Fruit fly (Drosophila melanogaster) whole organism, embryonic: ENCODE measurements around the gene Dhc36C.

ENCODE experiments used
- CG10147 ChIP-seq: fragments of 200-800 bp; sonication (Bioruptor generic); optimal IDR thresholded peaks from 2 replicates; lab custom pipeline; 2019; ENCODE audit warnings: missing biosample characterization, mild to moderate bottlenecking, missing genetic modification characterization, moderate library complexity
- CG10209 ChIP-seq: fragments of 200-800 bp; sonication (Bioruptor generic); optimal IDR thresholded peaks from 3 replicates; lab custom pipeline; 2017; ENCODE audit warnings: missing biosample characterization, mild to moderate bottlenecking, missing genetic modification characterization, missing genetic modification reagents
- CG10979 ChIP-seq: fragments of 200-800 bp; sonication (Bioruptor generic); optimal IDR thresholded peaks from 2 replicates; lab custom pipeline; 2018; ENCODE audit warnings: missing biosample characterization, mild to moderate bottlenecking, missing genetic modification characterization, moderate library complexity
- CG11456 ChIP-seq: fragments of 200-800 bp; sonication (Bioruptor generic); IDR thresholded peaks from 3 replicates; pipeline ENCODE4 v1.3.6; 2022; ENCODE audit warnings: missing biosample characterization, missing genetic modification characterization
- CG12219 ChIP-seq: fragments of 200-800 bp; sonication (Bioruptor generic); optimal IDR thresholded peaks from 3 replicates; lab custom pipeline; 2018; ENCODE audit warnings: missing biosample characterization, mild to moderate bottlenecking, missing genetic modification characterization
- CG15073 ChIP-seq: fragments of 200-800 bp; sonication (Bioruptor generic); optimal IDR thresholded peaks from 2 replicates; lab custom pipeline; 2016; ENCODE audit warnings: missing biosample characterization, missing genetic modification characterization
- CG1602 ChIP-seq: fragments of 200-800 bp; sonication (Bioruptor generic); optimal IDR thresholded peaks from 3 replicates; lab custom pipeline; 2016; ENCODE audit warnings: missing biosample characterization, missing genetic modification characterization
- CG1603 ChIP-seq: fragments of 200-800 bp; sonication (Bioruptor generic); optimal IDR thresholded peaks from 2 replicates; lab custom pipeline; 2019; ENCODE audit warnings: missing biosample characterization, mild to moderate bottlenecking, missing genetic modification characterization, moderate library complexity
- CG17612 ChIP-seq: fragments of 200-800 bp; sonication (Bioruptor generic); IDR thresholded peaks from 2 replicates; pipeline ENCODE4 v1.3.6; 2022; ENCODE audit warnings: missing biosample characterization, missing genetic modification characterization
- CG1832 ChIP-seq: fragments of 200-800 bp; sonication (Bioruptor generic); optimal IDR thresholded peaks from 2 replicates; lab custom pipeline; 2017; ENCODE audit warnings: missing biosample characterization, mild to moderate bottlenecking, missing genetic modification characterization, inconsistent platforms
- CG18764 ChIP-seq: fragments of 200-800 bp; sonication (Bioruptor generic); optimal IDR thresholded peaks from 3 replicates; lab custom pipeline; 2016; ENCODE audit warnings: missing biosample characterization, missing genetic modification characterization
- CG30431 ChIP-seq: fragments of 200-800 bp; sonication (Bioruptor generic); optimal IDR thresholded peaks from 2 replicates; lab custom pipeline; 2017; ENCODE audit warnings: missing biosample characterization, missing genetic modification characterization
- CG32772 ChIP-seq: fragments of 200-800 bp; sonication (Bioruptor generic); IDR thresholded peaks from 2 replicates; pipeline ENCODE4 v1.3.6; 2022; ENCODE audit warnings: missing biosample characterization, missing genetic modification characterization
- CG3281 ChIP-seq: fragments of 200-800 bp; sonication (Bioruptor generic); optimal IDR thresholded peaks from 3 replicates; lab custom pipeline; 2017; ENCODE audit warnings: missing biosample characterization, mild to moderate bottlenecking, missing genetic modification characterization
- CG3407 ChIP-seq: fragments of 200-800 bp; sonication (Bioruptor generic); optimal IDR thresholded peaks from 2 replicates; lab custom pipeline; 2018; ENCODE audit warnings: missing biosample characterization, mild to moderate bottlenecking, missing genetic modification characterization
- CG34224 ChIP-seq: fragments of 200-800 bp; sonication (Bioruptor generic); IDR thresholded peaks from 3 replicates; pipeline ENCODE4 v1.3.6; 2022; ENCODE audit warnings: missing biosample characterization, missing genetic modification characterization; ENCODE audit not compliant: partially characterized antibody
- CG4282 ChIP-seq: fragments of 200-800 bp; sonication (Bioruptor generic); optimal IDR thresholded peaks from 2 replicates; lab custom pipeline; 2016; ENCODE audit warnings: missing biosample characterization, missing genetic modification characterization
- CG4404 ChIP-seq: fragments of 200-800 bp; sonication (Bioruptor generic); IDR thresholded peaks from 2 replicates; pipeline ENCODE4 v1.3.6; 2022; ENCODE audit warnings: missing biosample characterization, missing genetic modification characterization
- CG6683 ChIP-seq: fragments of 200-800 bp; sonication (Bioruptor generic); optimal IDR thresholded peaks from 2 replicates; lab custom pipeline; 2017; ENCODE audit warnings: missing biosample characterization, mild to moderate bottlenecking, missing genetic modification characterization, missing genetic modification reagents
- CG6791 ChIP-seq: fragments of 200-800 bp; sonication (Bioruptor generic); IDR thresholded peaks from 3 replicates; pipeline ENCODE4 v1.3.6; 2022; ENCODE audit warnings: missing biosample characterization, missing genetic modification characterization; ENCODE audit not compliant: partially characterized antibody
- CG7786 ChIP-seq: fragments of 200-800 bp; sonication (Bioruptor generic); optimal IDR thresholded peaks from 2 replicates; lab custom pipeline; 2016; ENCODE audit warnings: missing biosample characterization, missing genetic modification characterization
- CG7928 ChIP-seq: fragments of 200-800 bp; sonication (Bioruptor generic); optimal IDR thresholded peaks from 2 replicates; lab custom pipeline; 2017; ENCODE audit warnings: missing biosample characterization, mild to moderate bottlenecking, missing genetic modification characterization
- Dip3 ChIP-seq: fragments of 200-800 bp; sonication (Bioruptor generic); optimal IDR thresholded peaks from 3 replicates; lab custom pipeline; 2016; ENCODE audit warnings: missing biosample characterization, missing genetic modification characterization
- Dref ChIP-seq: fragments of 200-800 bp; sonication (Bioruptor generic); IDR thresholded peaks from 2 replicates; pipeline ENCODE4 v1.3.6; 2022; ENCODE audit warnings: missing biosample characterization, missing genetic modification characterization
- Fer1 ChIP-seq: fragments of 200-800 bp; sonication (Bioruptor generic); optimal IDR thresholded peaks from 2 replicates; lab custom pipeline; 2017; ENCODE audit warnings: missing biosample characterization, mild to moderate bottlenecking, missing genetic modification characterization
- Kr ChIP-seq: fragments of 200-800 bp; sonication (Bioruptor generic); optimal IDR thresholded peaks from 2 replicates; lab custom pipeline; 2017; ENCODE audit warnings: missing biosample characterization, mild to moderate bottlenecking, missing genetic modification characterization
- MESR4 ChIP-seq: fragments of 200-800 bp; sonication (Bioruptor generic); optimal IDR thresholded peaks from 2 replicates; lab custom pipeline; 2018; ENCODE audit warnings: missing biosample characterization, mild to moderate bottlenecking, missing genetic modification characterization, moderate library complexity
- Oaz ChIP-seq: fragments of 200-800 bp; sonication (Bioruptor generic); IDR thresholded peaks from 2 replicates; pipeline ENCODE4 v1.3.6; 2022; ENCODE audit warnings: missing biosample characterization, missing genetic modification characterization
- Pdp1 ChIP-seq, 2 experiments: fragments of 200-800 bp; sonication (Bioruptor generic); optimal IDR thresholded peaks; 3 replicates each; lab custom pipeline; 2016; ENCODE audit warnings: missing biosample characterization in 2 of 2, missing genetic modification characterization in 2 of 2, mild to moderate bottlenecking in 1 of 2, moderate library complexity in 1 of 2
- Spps ChIP-seq: fragments of 200-800 bp; sonication (Bioruptor generic); optimal IDR thresholded peaks from 2 replicates; lab custom pipeline; 2018; ENCODE audit warnings: missing biosample characterization, mild to moderate bottlenecking, missing genetic modification characterization
- Sry-δ ChIP-seq: fragments of 200-800 bp; sonication (Bioruptor generic); optimal IDR thresholded peaks from 2 replicates; lab custom pipeline; 2016; ENCODE audit warnings: missing biosample characterization, missing genetic modification characterization
- Usf ChIP-seq: fragments of 200-800 bp; sonication (Bioruptor generic); optimal IDR thresholded peaks from 2 replicates; lab custom pipeline; 2017; ENCODE audit warnings: missing genotype, missing biosample characterization, missing genetic modification characterization
- az2 ChIP-seq: fragments of 200-800 bp; sonication (Bioruptor generic); optimal IDR thresholded peaks from 3 replicates; lab custom pipeline; 2016; ENCODE audit warnings: missing biosample characterization, missing genetic modification characterization
- cad ChIP-seq: fragments of >200 bp; optimal IDR thresholded peaks from 2 replicates; lab custom pipeline; 2017; ENCODE audit warnings: missing biosample characterization, missing genetic modification characterization
- fd102C ChIP-seq: fragments of 200-800 bp; sonication (Bioruptor generic); optimal IDR thresholded peaks from 2 replicates; lab custom pipeline; 2018; ENCODE audit warnings: missing biosample characterization, mild to moderate bottlenecking, missing genetic modification characterization, moderate library complexity
- fd64A ChIP-seq: fragments of 200-800 bp; sonication (Bioruptor generic); optimal IDR thresholded peaks from 3 replicates; lab custom pipeline; 2018; ENCODE audit warnings: missing biosample characterization, mild to moderate bottlenecking, missing genetic modification characterization
- fd96Cb ChIP-seq: fragments of 200-800 bp; sonication (Bioruptor generic); optimal IDR thresholded peaks from 2 replicates; lab custom pipeline; 2018; ENCODE audit warnings: missing biosample characterization, mild to moderate bottlenecking, missing genetic modification characterization, moderate library complexity
- h ChIP-seq: fragments of >200 bp; optimal IDR thresholded peaks from 2 replicates; lab custom pipeline; 2017
- jing ChIP-seq: fragments of 200-800 bp; sonication (Bioruptor generic); optimal IDR thresholded peaks from 2 replicates; lab custom pipeline; 2018; ENCODE audit warnings: missing biosample characterization, mild to moderate bottlenecking, missing genetic modification characterization
- lab ChIP-seq: fragments of 200-800 bp; sonication (Bioruptor generic); optimal IDR thresholded peaks from 3 replicates; lab custom pipeline; 2017; ENCODE audit warnings: missing biosample characterization, missing genetic modification characterization, mild to moderate bottlenecking, moderate library complexity, missing genetic modification reagents
- mirr ChIP-seq: fragments of 200-800 bp; sonication (Bioruptor generic); optimal IDR thresholded peaks from 3 replicates; lab custom pipeline; 2018; ENCODE audit warnings: missing biosample characterization, mild to moderate bottlenecking, missing genetic modification characterization
- nau ChIP-seq: fragments of 200-800 bp; sonication (Bioruptor generic); optimal IDR thresholded peaks from 3 replicates; lab custom pipeline; 2017; ENCODE audit warnings: missing biosample characterization, mild to moderate bottlenecking, missing genetic modification characterization, missing genetic modification reagents
- nom ChIP-seq: fragments of 200-800 bp; sonication (Bioruptor generic); optimal IDR thresholded peaks from 2 replicates; lab custom pipeline; 2017; ENCODE audit warnings: missing biosample characterization, missing genetic modification characterization, mild to moderate bottlenecking, moderate library complexity, missing genetic modification reagents
- pros ChIP-seq: fragments of 200-800 bp; sonication (Bioruptor generic); optimal IDR thresholded peaks from 3 replicates; lab custom pipeline; 2019; ENCODE audit warnings: missing biosample characterization, mild to moderate bottlenecking, missing genetic modification characterization, moderate library complexity
- scrt ChIP-seq: fragments of 200-800 bp; sonication (Bioruptor generic); optimal IDR thresholded peaks from 2 replicates; lab custom pipeline; 2018; ENCODE audit warnings: missing biosample characterization, mild to moderate bottlenecking, missing genetic modification characterization, moderate library complexity
- sna ChIP-seq: fragments of 200-800 bp; sonication (Bioruptor generic); IDR thresholded peaks from 2 replicates; pipeline ENCODE4 v1.3.6; 2022; ENCODE audit warnings: missing biosample characterization, missing genetic modification characterization; ENCODE audit not compliant: partially characterized antibody
- tgo ChIP-seq: fragments of 200-800 bp; sonication (Bioruptor generic); IDR thresholded peaks from 3 replicates; pipeline ENCODE4 v1.3.6; 2022; ENCODE audit warnings: missing biosample characterization, missing genetic modification characterization
- tin ChIP-seq: fragments of 200-800 bp; sonication (Bioruptor generic); optimal IDR thresholded peaks from 3 replicates; lab custom pipeline; 2016; ENCODE audit warnings: missing biosample characterization, missing genetic modification characterization
- tna ChIP-seq: fragments of 200-800 bp; sonication (Bioruptor generic); IDR thresholded peaks from 2 replicates; pipeline ENCODE4 v1.3.6; 2022; ENCODE audit warnings: missing biosample characterization, missing genetic modification characterization; ENCODE audit not compliant: partially characterized antibody
- tx ChIP-seq: fragments of 200-800 bp; sonication (Bioruptor generic); optimal IDR thresholded peaks from 2 replicates; lab custom pipeline; 2016; ENCODE audit warnings: missing biosample characterization, missing genetic modification characterization

Dhc36C gene

DNA sequence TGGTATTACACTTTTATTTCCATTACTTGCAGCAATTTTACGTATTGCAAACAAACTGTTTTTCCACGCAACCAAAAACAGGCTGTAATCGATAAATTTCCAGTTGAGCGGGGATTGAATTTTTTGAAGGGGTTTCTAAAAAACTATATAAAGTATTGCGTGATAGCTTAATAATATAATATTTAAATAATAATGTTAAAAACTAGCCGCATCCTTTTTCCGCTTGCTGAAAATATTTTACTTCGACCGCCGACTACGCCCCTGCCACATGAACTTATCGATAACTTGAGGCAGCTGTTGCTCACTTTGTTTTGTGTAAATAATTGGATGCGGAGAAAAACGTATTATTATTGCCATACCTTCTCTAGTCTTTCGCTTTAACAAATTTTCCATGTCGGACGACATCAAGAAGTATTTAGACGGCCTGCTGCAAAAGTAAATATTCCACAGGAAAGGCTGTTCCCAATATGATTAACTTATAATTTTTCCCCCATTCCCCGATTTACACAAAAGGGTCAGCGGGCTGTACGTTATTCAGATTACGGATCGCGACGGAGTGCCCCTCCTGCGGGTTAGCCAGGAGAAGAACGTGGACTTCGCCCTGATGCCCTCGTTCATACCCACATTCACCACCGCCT, 20.1 kb upstream of the Dhc36C start, which contains the start of the genes fws and Lamtor3 (continued):
- TF ChIP-seq CG10147 (GFP tag; lab: Kevin White, UChicago) (peak; percentile 96), CG34224 (GFP tag; lab: Robert Waterston, UW) (peak; percentile 78), mirr (peak; percentile 56), lab (peak; percentile 99), CG32772 (GFP tag; lab: Robert Waterston, UW) (peak; percentile 99), CG7786 (GFP tag; lab: Kevin White, UChicago) (peak; percentile 90), CG30431 (GFP tag; lab: Kevin White, UChicago) (peak; percentile 98), az2 (GFP tag; lab: Kevin White, UChicago) (peak; percentile 98), tx (GFP tag; lab: Kevin White, UChicago) (peak; percentile 87), CG3407 (GFP tag; lab: Kevin White, UChicago) (peak; percentile 97), CG11456 (GFP tag; lab: Robert Waterston, UW) (peak; percentile 99), CG7928 (peak; percentile 83), h (no peak), CG3281 (GFP tag; lab: Kevin White, UChicago) (peak; percentile 97), CG6791 (GFP tag; lab: Robert Waterston, UW) (peak; percentile 63; the same call in 2 of the 3 replicates), CG18764 (GFP tag; lab: Kevin White, UChicago) (peak; percentile 94), fd102C (GFP tag; lab: Kevin White, UChicago) (peak; percentile 82), Pdp1 (GFP tag; optimal IDR thresholded peaks at IDR 0.05; lab: Kevin White, UChicago) (peak; percentile 83 to 85), CG12219 (GFP tag; lab: Kevin White, UChicago) (peak; percentile 95), tna (no peak; the same call in 1 of the 2 replicates), CG4282 (GFP tag; lab: Kevin White, UChicago) (peak; percentile 44), CG1603 (tag; lab: Kevin White, UChicago) (peak; percentile 82), scrt (peak; percentile 97), tgo (peak; percentile 99), CG15073 (peak; percentile 79), Kr (GFP tag; lab: Kevin White, UChicago) (peak; percentile 29), MESR4 (peak; percentile 79), Dip3 (GFP tag; lab: Kevin White, UChicago) (peak; percentile 92), CG4404 (GFP tag; lab: Robert Waterston, UW) (peak; percentile 99), Oaz (GFP tag; lab: Robert Waterston, UW) (peak; percentile 98), CG6683 (GFP tag; lab: Kevin White, UChicago) (peak; percentile 94), Dref (GFP tag; lab: Robert Waterston, UW) (peak; percentile 74), Spps (tag; lab: Kevin White, UChicago) (peak; percentile 96), jing (GFP tag; lab: Kevin White, UChicago) (peak; percentile 96), Fer1 (GFP tag; lab: Kevin White, UChicago) (peak; percentile 96), nom (GFP tag; lab: Kevin White, UChicago) (peak; percentile 81), pros (GFP tag; lab: Kevin White, UChicago) (no peak)
- TF ChIP-seq, all 482 proteins: peak for 442

dm6 chr2L:17484174-17484573, 17.0 kb upstream of the Dhc36C start, which contains the start of the genes GCS2beta and CG5131:
Gene GCS2beta (minus strand): TSS chr2L:17484307.
Gene CG5131 (plus strand): TSS chr2L:17484501.
- TF ChIP-seq fd102C (GFP tag; lab: Kevin White, UChicago) (no peak), CG1602 (peak; percentile 92), CG1832 (GFP tag; lab: Kevin White, UChicago) (no peak), CG17612 (GFP tag; lab: Robert Waterston, UW) (peak; percentile 88), sna (GFP tag; lab: Robert Waterston, UW) (peak; percentile 92), CG10979 (tag; lab: Kevin White, UChicago) (peak; percentile 78), Usf (GFP tag; lab: Kevin White, UChicago) (peak; percentile 81), Sry-δ (GFP tag; lab: Kevin White, UChicago) (peak; percentile 96), tin (GFP tag; lab: Kevin White, UChicago) (peak; percentile 95), cad (GFP tag; lab: Kevin White, UChicago) (peak; percentile 23), nau (GFP tag; lab: Kevin White, UChicago) (peak; percentile 85), CG10209 (GFP tag; lab: Kevin White, UChicago) (peak; percentile 92), fd64A (GFP tag; lab: Kevin White, UChicago) (peak; percentile 58), fd96Cb (tag; lab: Kevin White, UChicago) (peak; percentile 86)
